Fruit fly (Drosophila melanogaster) whole organism, embryonic: ENCODE measurements around the gene Gcn5.

Experiments used
- Atf-2 ChIP-seq: fragments of 200-800 bp; sonication (Bioruptor generic); optimal IDR thresholded peaks from 2 replicates; lab custom pipeline; 2016; ENCODE audit warnings: missing biosample characterization, missing genetic modification characterization
- Bdp1 ChIP-seq: fragments of 200-800 bp; sonication (Bioruptor generic); optimal IDR thresholded peaks from 3 replicates; lab custom pipeline; 2016; ENCODE audit warnings: missing biosample characterization, missing genetic modification characterization
- Blimp-1 ChIP-seq: fragments of 200-800 bp; sonication (Bioruptor generic); optimal IDR thresholded peaks from 3 replicates; lab custom pipeline; 2018; ENCODE audit warnings: missing biosample characterization, missing genetic modification characterization, mild to moderate bottlenecking, moderate library complexity, missing genetic modification reagents
- CG10267 ChIP-seq: fragments of 200-800 bp; sonication (Bioruptor generic); optimal IDR thresholded peaks from 2 replicates; lab custom pipeline; 2018; ENCODE audit warnings: missing biosample characterization, mild to moderate bottlenecking, missing genetic modification characterization, moderate library complexity
- CG11247 ChIP-seq: fragments of 200-800 bp; sonication (Bioruptor generic); IDR thresholded peaks from 2 replicates; pipeline ENCODE4 v1.3.6; 2022; ENCODE audit warnings: missing biosample characterization, missing genetic modification characterization
- CG12219 ChIP-seq: fragments of 200-800 bp; sonication (Bioruptor generic); optimal IDR thresholded peaks from 3 replicates; lab custom pipeline; 2018; ENCODE audit warnings: missing biosample characterization, mild to moderate bottlenecking, missing genetic modification characterization
- CG12236 ChIP-seq: fragments of 200-800 bp; sonication (Bioruptor generic); optimal IDR thresholded peaks from 2 replicates; lab custom pipeline; 2016; ENCODE audit warnings: missing biosample characterization, missing genetic modification characterization
- CG12391 ChIP-seq: fragments of 200-800 bp; sonication (Bioruptor generic); optimal IDR thresholded peaks from 3 replicates; lab custom pipeline; 2018; ENCODE audit warnings: missing biosample characterization, mild to moderate bottlenecking, missing genetic modification characterization, moderate library complexity
- CG13775 ChIP-seq: fragments of 200-800 bp; sonication (Bioruptor generic); optimal IDR thresholded peaks from 3 replicates; lab custom pipeline; 2017; ENCODE audit warnings: missing biosample characterization, mild to moderate bottlenecking, missing genetic modification characterization
- CG14710 ChIP-seq: fragments of 200-800 bp; sonication (Bioruptor generic); optimal IDR thresholded peaks from 3 replicates; lab custom pipeline; 2019; ENCODE audit warnings: missing biosample characterization, mild to moderate bottlenecking, missing genetic modification characterization, moderate library complexity
- CG17361 ChIP-seq: fragments of 200-800 bp; sonication (Bioruptor generic); IDR thresholded peaks from 3 replicates; pipeline ENCODE4 v1.3.6; 2022; ENCODE audit warnings: missing biosample characterization, missing genetic modification characterization
- CG2678 ChIP-seq: fragments of 200-800 bp; sonication (Bioruptor generic); optimal IDR thresholded peaks from 3 replicates; lab custom pipeline; 2019; ENCODE audit warnings: missing biosample characterization, mild to moderate bottlenecking, missing genetic modification characterization, moderate library complexity
- CG2712 ChIP-seq: fragments of 200-800 bp; optimal IDR thresholded peaks from 3 replicates; lab custom pipeline; 2019; ENCODE audit warnings: missing biosample characterization, mild to moderate bottlenecking, missing genetic modification characterization, moderate library complexity
- CG32767 ChIP-seq: fragments of 200-800 bp; sonication (Bioruptor generic); IDR thresholded peaks from 2 replicates; pipeline ENCODE4 v1.3.6; 2022; ENCODE audit warnings: missing biosample characterization, missing genetic modification characterization
- CG33557 ChIP-seq: fragments of 200-800 bp; sonication (Bioruptor generic); optimal IDR thresholded peaks from 2 replicates; lab custom pipeline; 2019; ENCODE audit warnings: missing biosample characterization, mild to moderate bottlenecking, missing genetic modification characterization, moderate library complexity
- CG4360 ChIP-seq: fragments of 200-800 bp; sonication (Bioruptor generic); IDR thresholded peaks from 2 replicates; pipeline ENCODE4 v1.3.6; 2022; ENCODE audit warnings: missing biosample characterization, missing genetic modification characterization
- CG4820 ChIP-seq: fragments of 200-800 bp; sonication (Bioruptor generic); optimal IDR thresholded peaks from 3 replicates; lab custom pipeline; 2016; ENCODE audit warnings: missing biosample characterization, missing genetic modification characterization
- CkIIα-i1 ChIP-seq: fragments of 200-800 bp; sonication (Bioruptor generic); IDR thresholded peaks from 2 replicates; pipeline ENCODE4 v1.3.6; 2022; ENCODE audit warnings: missing biosample characterization, missing genetic modification characterization
- CrebB ChIP-seq: fragments of 200-800 bp; sonication (Bioruptor generic); optimal IDR thresholded peaks from 3 replicates; lab custom pipeline; 2018; ENCODE audit warnings: missing biosample characterization, mild to moderate bottlenecking, missing genetic modification characterization
- D ChIP-seq, 2 experiments: fragments of 200-800 bp in 1 of 2; fragments of >200 bp in 1 of 2; sonication (Bioruptor generic) in 1 of 2; optimal IDR thresholded peaks; 2 replicates in 1 of 2; 3 replicates in 1 of 2; lab custom pipeline; 2017; ENCODE audit warnings: mild to moderate bottlenecking in 1 of 2, missing biosample characterization in 1 of 2, missing genetic modification characterization in 1 of 2, missing genetic modification reagents in 1 of 2
- HLH3B ChIP-seq: fragments of 200-800 bp; sonication (Bioruptor generic); IDR thresholded peaks from 2 replicates; pipeline ENCODE4 v1.3.6; 2022; ENCODE audit warnings: missing biosample characterization, missing genetic modification characterization
- HLH4C ChIP-seq: fragments of 200-800 bp; sonication (Bioruptor generic); IDR thresholded peaks from 3 replicates; pipeline ENCODE4 v1.3.6; 2022; ENCODE audit warnings: missing biosample characterization, missing genetic modification characterization; ENCODE audit not compliant: partially characterized antibody
- Hey ChIP-seq: fragments of 200-800 bp; sonication (Bioruptor generic); optimal IDR thresholded peaks from 3 replicates; lab custom pipeline; 2018; ENCODE audit warnings: missing biosample characterization, mild to moderate bottlenecking, missing genetic modification characterization
- Hr51 ChIP-seq, 2 experiments: fragments of 200-800 bp; sonication (Bioruptor generic); optimal IDR thresholded peaks; 2 replicates in 1 of 2; 3 replicates in 1 of 2; lab custom pipeline; 2016 to 2018; ENCODE audit warnings: missing biosample characterization in 2 of 2, missing genetic modification characterization in 2 of 2, mild to moderate bottlenecking in 1 of 2, moderate library complexity in 1 of 2
- Nf-YA ChIP-seq: fragments of 200-800 bp; sonication (Bioruptor generic); IDR thresholded peaks from 2 replicates; pipeline ENCODE4 v1.3.6; 2022; ENCODE audit warnings: missing biosample characterization, missing genetic modification characterization
- NfI ChIP-seq: fragments of 200-800 bp; sonication (Bioruptor generic); optimal IDR thresholded peaks from 3 replicates; lab custom pipeline; 2018; ENCODE audit warnings: missing biosample characterization, mild to moderate bottlenecking, missing genetic modification characterization, moderate library complexity
- Rx ChIP-seq: fragments of 200-800 bp; sonication (Bioruptor generic); IDR thresholded peaks from 2 replicates; pipeline ENCODE4 v1.3.6; 2022; ENCODE audit warnings: missing biosample characterization, missing genetic modification characterization
- Side ChIP-seq: fragments of 200-800 bp; sonication (Bioruptor generic); optimal IDR thresholded peaks from 2 replicates; lab custom pipeline; 2016; ENCODE audit warnings: missing biosample characterization, missing genetic modification characterization
- Stat92E ChIP-seq, 3 experiments: fragments of >200 bp in 2 of 3; fragments of 200-800 bp in 1 of 3; sonication (Bioruptor generic) in 1 of 3; optimal IDR thresholded peaks; 2 replicates each; lab custom pipeline; 2017 to 2019; ENCODE audit warnings: missing biosample characterization in 3 of 3, missing genetic modification characterization in 3 of 3, mild to moderate bottlenecking in 1 of 3, moderate library complexity in 1 of 3
- ab ChIP-seq: fragments of 200-800 bp; sonication (Bioruptor generic); optimal IDR thresholded peaks from 2 replicates; lab custom pipeline; 2016; ENCODE audit warnings: missing biosample characterization, missing genetic modification characterization
- abd-A ChIP-seq: fragments of 200-800 bp; sonication (Bioruptor generic); optimal IDR thresholded peaks from 3 replicates; lab custom pipeline; 2019; ENCODE audit warnings: missing biosample characterization, mild to moderate bottlenecking, missing genetic modification characterization, moderate library complexity
- aop ChIP-seq: fragments of 200-800 bp; sonication (Bioruptor generic); IDR thresholded peaks from 2 replicates; pipeline ENCODE4 v1.3.6; 2022; ENCODE audit warnings: missing biosample characterization, missing genetic modification characterization
- ash1 ChIP-seq: fragments of 200-800 bp; sonication (Bioruptor generic); optimal IDR thresholded peaks from 2 replicates; lab custom pipeline; 2018; ENCODE audit warnings: missing biosample characterization, mild to moderate bottlenecking, missing genetic modification characterization
- az2 ChIP-seq: fragments of 200-800 bp; sonication (Bioruptor generic); optimal IDR thresholded peaks from 3 replicates; lab custom pipeline; 2016; ENCODE audit warnings: missing biosample characterization, missing genetic modification characterization
- chif ChIP-seq, 2 experiments: fragments of 200-800 bp; sonication (Bioruptor generic); optimal IDR thresholded peaks; 3 replicates each; lab custom pipeline; 2016; ENCODE audit warnings: missing biosample characterization in 2 of 2, missing genetic modification characterization in 2 of 2
- dati ChIP-seq: fragments of 200-800 bp; sonication (Bioruptor generic); IDR thresholded peaks from 2 replicates; pipeline ENCODE4 v1.3.6; 2022; ENCODE audit warnings: missing biosample characterization, missing genetic modification characterization
- ems ChIP-seq: fragments of 200-800 bp; sonication (Bioruptor generic); optimal IDR thresholded peaks from 3 replicates; lab custom pipeline; 2016; ENCODE audit warnings: missing biosample characterization, missing genetic modification characterization
- ftz-f1 ChIP-seq: fragments of 200-800 bp; sonication (Bioruptor generic); optimal IDR thresholded peaks from 2 replicates; lab custom pipeline; 2016; ENCODE audit warnings: missing biosample characterization, missing genetic modification characterization
- grau ChIP-seq: fragments of 200-800 bp; optimal IDR thresholded peaks from 3 replicates; lab custom pipeline; 2019; ENCODE audit warnings: missing biosample characterization, mild to moderate bottlenecking, missing genetic modification characterization, moderate library complexity
- jigr1 ChIP-seq: fragments of 200-800 bp; sonication (Bioruptor generic); IDR thresholded peaks from 3 replicates; pipeline ENCODE4 v1.3.6; 2022; ENCODE audit warnings: missing biosample characterization, missing genetic modification characterization
- pzg ChIP-seq: fragments of 200-800 bp; sonication (Bioruptor generic); optimal IDR thresholded peaks from 3 replicates; lab custom pipeline; 2018; ENCODE audit warnings: missing biosample characterization, mild to moderate bottlenecking, missing genetic modification characterization, moderate library complexity
- slp2 ChIP-seq: fragments of 200-800 bp; sonication (Bioruptor generic); optimal IDR thresholded peaks from 2 replicates; lab custom pipeline; 2016; ENCODE audit warnings: missing biosample characterization, missing genetic modification characterization
- stc ChIP-seq: fragments of 200-800 bp; sonication (Bioruptor generic); IDR thresholded peaks from 2 replicates; pipeline ENCODE4 v1.3.6; 2022; ENCODE audit warnings: missing biosample characterization, missing genetic modification characterization
- usp ChIP-seq: fragments of >200 bp; optimal IDR thresholded peaks from 2 replicates; lab custom pipeline; 2017; ENCODE audit warnings: missing biosample characterization, missing genetic modification characterization
- vfl ChIP-seq: fragments of 200-800 bp; sonication (Bioruptor generic); optimal IDR thresholded peaks from 2 replicates; lab custom pipeline; 2016; ENCODE audit warnings: missing biosample characterization, missing genetic modification characterization
- wdn ChIP-seq: fragments of 200-800 bp; sonication (Bioruptor generic); IDR thresholded peaks from 2 replicates; pipeline ENCODE4 v1.3.6; 2022; ENCODE audit warnings: missing biosample characterization, missing genetic modification characterization
- yki ChIP-seq: fragments of >200 bp; optimal IDR thresholded peaks from 3 replicates; lab custom pipeline; 2018
- zf30C ChIP-seq: fragments of 200-800 bp; sonication (Bioruptor generic); optimal IDR thresholded peaks from 3 replicates; lab custom pipeline; 2018; ENCODE audit warnings: missing biosample characterization, mild to moderate bottlenecking, missing genetic modification characterization

The Gcn5 gene

dm6 chr3L:12529431-12530007, 5.7 kb upstream of the Gcn5 start (continued):
- peak; percentile 21 for TF ChIP-seq CG12391 (tag; lab: Kevin White, UChicago)
- TF ChIP-seq CG32767 (GFP tag; lab: Robert Waterston, UW): peak; percentile 58; the same call in 1 of the 2 replicates
- TF ChIP-seq stc (GFP tag; lab: Robert Waterston, UW): 0 out of 2 replicates have a peak, but pooled peaks have one; percentile 50
- no peak for TF ChIP-seq CkIIα-i1 (GFP tag; lab: Robert Waterston, UW)
- peak; percentile 39 for TF ChIP-seq Side (GFP tag; lab: Kevin White, UChicago)
- no peak for TF ChIP-seq Hey (tag; lab: Kevin White, UChicago)
- no peak for TF ChIP-seq pzg (GFP tag; lab: Kevin White, UChicago)
- TF ChIP-seq grau (tag; lab: Kevin White, UChicago): peak; percentile 45
- TF ChIP-seq jigr1 (GFP tag; lab: Robert Waterston, UW): no peak
- TF ChIP-seq D (optimal IDR thresholded peaks at IDR 0.05; lab: Kevin White, UChicago): peak; percentile 57
- TF ChIP-seq D (GFP tag; optimal IDR thresholded peaks at IDR 0.05; lab: Kevin White, UChicago): peak; percentile 52
- peak; percentile 49 for TF ChIP-seq az2 (GFP tag; lab: Kevin White, UChicago)
- TF ChIP-seq CG12219 (GFP tag; lab: Kevin White, UChicago): peak; percentile 62
- 0 out of 2 replicates have a peak, but pooled peaks have one; percentile 43 for TF ChIP-seq CG11247 (GFP tag; lab: Robert Waterston, UW)
- no peak for TF ChIP-seq Bdp1
- TF ChIP-seq yki (lab: Kevin White, UChicago): no peak
- TF ChIP-seq dati (GFP tag; lab: Robert Waterston, UW): 0 out of 2 replicates have a peak, but pooled peaks have one; percentile 38
- TF ChIP-seq ems (GFP tag; lab: Kevin White, UChicago): no peak
- peak in 1 of 2 experiments; percentile 60 for TF ChIP-seq Hr51 (GFP tag; optimal IDR thresholded peaks at IDR 0.05; lab: Kevin White, UChicago)
- TF ChIP-seq CG4360: 0 out of 2 replicates have a peak, but pooled peaks have one; percentile 35
- peak; percentile 60 for TF ChIP-seq CG2712 (tag; lab: Kevin White, UChicago)
- peak; percentile 22; the same call in 1 of the 2 replicates for TF ChIP-seq Rx (GFP tag; lab: Robert Waterston, UW)
- TF ChIP-seq CG4820: peak; percentile 18
- no peak for TF ChIP-seq ab (GFP tag; lab: Kevin White, UChicago)
- peak; percentile 58 for TF ChIP-seq CG2678 (tag; lab: Kevin White, UChicago)
- TF ChIP-seq chif (GFP tag; optimal IDR thresholded peaks at IDR 0.05; lab: Kevin White, UChicago): peak; percentile 17 to 25
- no peak for TF ChIP-seq ftz-f1 (GFP tag; lab: Kevin White, UChicago)
- peak; percentile 14 for TF ChIP-seq CG33557 (GFP tag; lab: Kevin White, UChicago)
- peak; percentile 23 for TF ChIP-seq CG14710 (tag; lab: Kevin White, UChicago)
- TF ChIP-seq, all 482 proteins: peak for 217

dm6 chr3L:12526433-12527113, 2.8 kb upstream of the Gcn5 start, which contains the start of gene eIF2beta:
eIF2beta (minus strand) TSS chr3L:12526731.
- TF ChIP-seq CrebB (tag; lab: Kevin White, UChicago): peak; percentile 50
- peak; percentile 37 for TF ChIP-seq slp2 (GFP tag; lab: Kevin White, UChicago)
- peak; percentile 70 for TF ChIP-seq NfI
- peak; percentile 75 for TF ChIP-seq pzg (GFP tag; lab: Kevin White, UChicago)
- TF ChIP-seq CG13775 (GFP tag; lab: Kevin White, UChicago): peak; percentile 38
- no peak for TF ChIP-seq abd-A
- TF ChIP-seq HLH4C (GFP tag; lab: Robert Waterston, UW): no peak
- peak; percentile 51 for TF ChIP-seq CG10267 (tag; lab: Kevin White, UChicago)
- TF ChIP-seq aop (GFP tag; lab: Robert Waterston, UW): no peak
- no peak for TF ChIP-seq HLH3B (GFP tag; lab: Robert Waterston, UW)
- no peak for TF ChIP-seq Nf-YA (GFP tag; lab: Robert Waterston, UW)
- TF ChIP-seq wdn (GFP tag; lab: Robert Waterston, UW): no peak
- peak; percentile 19 for TF ChIP-seq Blimp-1 (GFP tag; lab: Kevin White, UChicago)
- no peak for TF ChIP-seq CG12236 (GFP tag; lab: Kevin White, UChicago)
- no peak for TF ChIP-seq usp (GFP tag; lab: Kevin White, UChicago)
- TF ChIP-seq CG17361: peak; percentile 39; the same call in 1 of the 3 replicates
- no peak for TF ChIP-seq ash1 (GFP tag; lab: Kevin White, UChicago)
- TF ChIP-seq zf30C (GFP tag; lab: Kevin White, UChicago): no peak
- no peak for TF ChIP-seq vfl (GFP tag; lab: Kevin White, UChicago)
- peak in 1 of 3 experiments; percentile 12 for TF ChIP-seq Stat92E (GFP tag; optimal IDR thresholded peaks at IDR 0.05; lab: Kevin White, UChicago)
- TF ChIP-seq Atf-2 (GFP tag; lab: Kevin White, UChicago): peak; percentile 17
